Fruit fly (Drosophila melanogaster) Kc167 (cell line): ENCODE data around the gene Kal1.

ENCODE experiments used
- Myc ChIP-seq: fragments of >200 bp; optimal IDR thresholded peaks from 2 replicates; lab custom pipeline; 2017; ENCODE audit warnings: missing external identifiers
- Sin3A ChIP-seq: fragments of >200 bp; optimal IDR thresholded peaks from 2 replicates; lab custom pipeline; 2018; ENCODE audit warnings: missing external identifiers
- h ChIP-seq: fragments of >200 bp; optimal IDR thresholded peaks from 3 replicates; lab custom pipeline; 2018; ENCODE audit warnings: missing external identifiers
- insv ChIP-seq: fragments of >200 bp; optimal IDR thresholded peaks from 3 replicates; lab custom pipeline; 2018; ENCODE audit warnings: missing external identifiers
- psq ChIP-seq: fragments of >200 bp; optimal IDR thresholded peaks from 2 replicates; lab custom pipeline; 2017; ENCODE audit warnings: missing external identifiers
- ttk ChIP-seq: sonication (Bioruptor generic); optimal IDR thresholded peaks from 2 replicates; lab custom pipeline; 2017; ENCODE audit warnings: missing external identifiers

dm6 chr3R:24091653-24092052 lies 49.5 kb upstream of the Kal1 start:
- TF ChIP-seq Sin3A (lab: Kevin White, UChicago) (no peak), ttk (lab: Kevin White, UChicago) (no peak), Myc (lab: Kevin White, UChicago) (no peak), h (lab: Kevin White, UChicago) (no peak), psq (lab: Kevin White, UChicago) (no peak), insv (lab: Kevin White, UChicago) (no peak)
